Worm (Caenorhabditis elegans): Measurements from ENCODE around the gene uaf-2.

uaf-2 gene

DNA sequence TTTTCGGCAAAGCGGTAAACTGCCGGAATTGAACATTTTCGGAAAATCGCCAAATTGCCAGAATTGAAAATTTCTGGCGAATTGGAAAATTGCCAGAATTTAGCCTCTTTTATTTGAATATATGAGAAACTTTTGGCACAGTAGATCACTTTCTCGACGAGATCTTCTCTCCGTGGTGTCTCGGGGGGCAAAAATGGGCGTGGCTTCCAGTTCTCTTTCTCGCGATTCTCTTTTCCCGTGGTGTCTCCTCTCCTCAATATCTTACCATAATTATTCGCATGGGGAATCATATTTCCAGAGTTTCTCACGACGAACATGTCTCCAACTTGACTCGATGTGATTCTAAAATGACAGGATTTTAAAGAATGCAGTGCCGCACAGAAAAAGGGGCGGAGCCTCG lies 19.5 kb downstream of the uaf-2 start:
- TF ChIP-seq unc-62 (GFP tag; optimal IDR thresholded peaks at IDR 0.05), result no peak
- no peak for TF ChIP-seq ama-1 (optimal IDR thresholded peaks at IDR 0.05)
- TF ChIP-seq elt-3 (tag; optimal IDR thresholded peaks at IDR 0.05), result no peak

DNA sequence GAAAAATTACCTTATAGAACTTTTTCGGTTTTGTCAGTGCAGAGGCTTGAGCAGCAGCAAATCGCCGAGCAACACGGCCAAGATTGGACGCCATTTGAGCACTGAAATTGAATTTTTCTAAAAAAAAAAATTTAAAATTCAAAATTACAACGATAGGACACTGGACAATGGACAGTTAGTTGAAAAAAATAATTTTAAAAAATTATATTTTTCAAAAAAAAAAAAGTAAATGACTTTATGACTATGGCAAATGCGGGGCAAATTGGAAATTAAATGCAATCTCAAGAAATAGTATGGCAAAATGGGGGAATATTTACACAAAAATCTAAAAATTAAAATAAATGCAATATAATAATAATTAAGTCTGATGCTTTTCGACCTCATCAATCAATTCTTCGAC lies 22.4 kb downstream of the uaf-2 start, which contains the start of gene Y116A8C.27:
Gene Y116A8C.27, minus strand, starts transcription at position 101 of the 400 bp plus-strand sequence.
- TF ChIP-seq skn-1 (tag; optimal IDR thresholded peaks at IDR 0.05) (no peak), ztf-4 (tag; optimal IDR thresholded peaks at IDR 0.05) (no peak), fos-1 (tag; optimal IDR thresholded peaks at IDR 0.05) (no peak), lin-39 (tag; optimal IDR thresholded peaks at IDR 0.05) (no peak), unc-62 (GFP tag; optimal IDR thresholded peaks at IDR 0.05) (no peak)

DNA sequence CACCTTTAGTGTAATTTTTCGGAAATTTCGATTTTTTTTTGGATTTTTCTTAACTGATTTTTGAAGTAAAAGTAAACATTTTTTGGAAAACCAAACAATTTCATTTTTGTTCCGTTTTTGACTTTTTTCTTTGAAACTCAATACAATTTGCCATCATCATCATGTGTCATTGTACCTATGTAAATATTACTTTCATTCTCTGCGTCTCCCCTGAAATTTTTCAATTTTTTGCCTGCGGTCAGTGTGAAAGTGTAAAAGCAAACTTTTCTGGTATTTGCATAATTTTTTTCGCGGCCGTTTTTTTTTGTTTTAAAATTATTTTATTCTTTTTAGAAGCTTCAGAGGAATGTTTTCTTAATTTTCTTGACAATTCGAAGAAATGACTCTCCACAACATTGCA lies 24.9 kb downstream of the uaf-2 start, which contains the start of gene Y116A8C.29:
Gene Y116A8C.29, plus strand, starts transcription at position 328 of the 400 bp plus-strand sequence.
- TF ChIP-seq fos-1 (tag; optimal IDR thresholded peaks at IDR 0.05) (peak; percentile 14), sma-3 (GFP tag; optimal IDR thresholded peaks at IDR 0.05) (no peak)

ce11 chrIV:17088849-17089248 lies 29.7 kb downstream of the uaf-2 start, which contains the start of gene Y116A8C.43:
Gene Y116A8C.43, plus strand, starts transcription at chrIV:17088851.
- TF ChIP-seq ama-1 (optimal IDR thresholded peaks at IDR 0.05) (peak; percentile 52), unc-55 (GFP tag; optimal IDR thresholded peaks at IDR 0.05) (no peak)

- TF ChIP-seq ceh-16 (tag; optimal IDR thresholded peaks at IDR 0.05), result no peak
- peak; percentile 80 for TF ChIP-seq C34F6.9 (tag; optimal IDR thresholded peaks at IDR 0.05)
- no peak for TF ChIP-seq nhr-12 (tag; optimal IDR thresholded peaks at IDR 0.05)
- TF ChIP-seq lin-39 (tag; optimal IDR thresholded peaks at IDR 0.05), result no peak
- no peak for TF ChIP-seq elt-3 (tag; optimal IDR thresholded peaks at IDR 0.05)
- TF ChIP-seq mab-5 (tag; optimal IDR thresholded peaks at IDR 0.05), result no peak
- no peak for TF ChIP-seq nhr-237 (tag; optimal IDR thresholded peaks at IDR 0.05)
- peak; percentile 31 for TF ChIP-seq nhr-129 (tag; optimal IDR thresholded peaks at IDR 0.05)
- peak; percentile 71 for TF ChIP-seq nhr-21 (tag; optimal IDR thresholded peaks at IDR 0.05)
- no peak for TF ChIP-seq egl-27 (tag; optimal IDR thresholded peaks at IDR 0.05)
- peak; percentile 32 for TF ChIP-seq sem-4 (tag; optimal IDR thresholded peaks at IDR 0.05)
- TF ChIP-seq nhr-6 (tag; optimal IDR thresholded peaks at IDR 0.05), result no peak
- TF ChIP-seq nhr-25 (tag; optimal IDR thresholded peaks at IDR 0.05), result peak; percentile 66
- peak; percentile 3 for TF ChIP-seq blmp-1 (tag; optimal IDR thresholded peaks at IDR 0.05; ENCODE audit: insufficient read depth)
- no peak for TF ChIP-seq elt-1 (tag; optimal IDR thresholded peaks at IDR 0.05)
- TF ChIP-seq ama-1 (optimal IDR thresholded peaks at IDR 0.05), result no peak
- no peak for TF ChIP-seq mbf-1 (tag; optimal IDR thresholded peaks at IDR 0.05)
- peak; percentile 46 to 82 for TF ChIP-seq lsy-2 (tag; optimal IDR thresholded peaks at IDR 0.05)
- no peak for TF ChIP-seq nhr-11 (tag; optimal IDR thresholded peaks at IDR 0.05)
- no peak for TF ChIP-seq dmd-4 (tag; optimal IDR thresholded peaks at IDR 0.05)
- peak; percentile 68 for TF ChIP-seq ztf-4 (tag; optimal IDR thresholded peaks at IDR 0.05)
- no peak for TF ChIP-seq aly-2 (tag; optimal IDR thresholded peaks at IDR 0.05)
- TF ChIP-seq zag-1 (tag; optimal IDR thresholded peaks at IDR 0.05), result no peak
- peak; percentile 80 for TF ChIP-seq unc-55 (GFP tag; optimal IDR thresholded peaks at IDR 0.05)
- TF ChIP-seq skn-1 (tag; optimal IDR thresholded peaks at IDR 0.05), result no peak
- TF ChIP-seq alr-1 (tag; optimal IDR thresholded peaks at IDR 0.05), result no peak
- peak; percentile 75 for TF ChIP-seq F13H6.1 (tag; optimal IDR thresholded peaks at IDR 0.05)
- TF ChIP-seq unc-39 (tag; optimal IDR thresholded peaks at IDR 0.05), result no peak
- TF ChIP-seq mdl-1 (tag; optimal IDR thresholded peaks at IDR 0.05), result peak in 1 of 2 experiments; percentile 61
- no peak for TF ChIP-seq nhr-10 (tag; optimal IDR thresholded peaks at IDR 0.05)
- TF ChIP-seq nhr-77 (tag; optimal IDR thresholded peaks at IDR 0.05), result no peak
- peak; percentile 57 for TF ChIP-seq fos-1 (tag; optimal IDR thresholded peaks at IDR 0.05)
- TF ChIP-seq unc-62 (GFP tag; optimal IDR thresholded peaks at IDR 0.05), result no peak
- TF ChIP-seq nhr-23 (tag; optimal IDR thresholded peaks at IDR 0.05), result no peak
- TF ChIP-seq ztf-11 (tag; optimal IDR thresholded peaks at IDR 0.05), result no peak
- peak; percentile 24 for TF ChIP-seq ZK546.5 (tag; optimal IDR thresholded peaks at IDR 0.05)
- TF ChIP-seq lin-13 (GFP tag; optimal IDR thresholded peaks at IDR 0.05), result peak; percentile 87
- no peak for TF ChIP-seq ztf-1 (GFP tag; conservative IDR thresholded peaks at IDR 0.05)
- no peak for TF ChIP-seq sma-9 (GFP tag; optimal IDR thresholded peaks at IDR 0.05)
- no peak for TF ChIP-seq sma-9 (tag; optimal IDR thresholded peaks at IDR 0.05)
- peak; percentile 63 for TF ChIP-seq ceh-82 (tag; optimal IDR thresholded peaks at IDR 0.05)
- TF ChIP-seq gmeb-1 (tag; optimal IDR thresholded peaks at IDR 0.05), result peak; percentile 53
- TF ChIP-seq R02D3.7 (tag; optimal IDR thresholded peaks at IDR 0.05), result no peak
Observed at ce11 chrIV:17087384-17088099, 31.0 kb downstream of the uaf-2 start, which contains the start of the genes snx-13 and snr-1. Gene snx-13, minus strand, starts transcription at chrIV:17087438. Gene snr-1, plus strand, starts transcription at chrIV:17088049.
